Worm (Caenorhabditis elegans): Measurements from ENCODE around the gene ugt-45.

Gene ugt-45

DNA sequence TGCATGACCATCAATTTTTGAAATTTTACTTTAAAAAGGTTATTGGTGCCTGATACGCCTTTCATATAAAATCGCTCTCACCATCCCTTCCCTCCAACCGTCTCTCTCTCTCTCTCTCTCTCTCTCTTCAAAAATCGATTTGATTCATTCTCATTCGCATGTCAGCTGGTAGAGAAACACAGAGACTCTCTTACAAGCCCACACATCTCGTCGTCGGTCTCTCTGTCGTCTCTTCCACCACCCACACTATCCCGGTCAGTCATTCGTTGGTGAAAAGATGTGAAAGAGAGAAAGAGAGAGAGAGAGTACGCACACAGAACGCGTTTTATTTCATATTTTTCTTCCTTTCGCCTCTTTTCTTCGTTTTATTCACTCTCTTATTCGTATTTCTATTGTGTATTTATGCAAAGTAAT is 8.5 kb downstream of the ugt-45 start (continued):
- TF ChIP-seq cebp-1 (GFP tag; IDR thresholded peaks at IDR 0.05) (no peak), cebp-1 (tag; optimal IDR thresholded peaks at IDR 0.05) (peak; percentile 79), mcd-1 (GFP tag; IDR thresholded peaks at IDR 0.05) (peak; percentile 67), ztf-26 (tag; optimal IDR thresholded peaks at IDR 0.05) (peak; percentile 20), nhr-80 (tag; optimal IDR thresholded peaks at IDR 0.05) (peak; percentile 48), rcor-1 (GFP tag; IDR thresholded peaks at IDR 0.05) (peak; percentile 48), zfh-2 (GFP tag; conservative IDR thresholded peaks at IDR 0.05) (peak; percentile 71), pha-4 (tag; optimal IDR thresholded peaks at IDR 0.05) (peak; percentile 9), dpl-1 (GFP tag; optimal IDR thresholded peaks at IDR 0.05) (no peak), Y53G8AR.9 (GFP tag; conservative IDR thresholded peaks at IDR 0.05) (no peak), dox-1 (GFP tag; IDR thresholded peaks at IDR 0.05) (peak; percentile 67; the same call in 1 of the 2 replicates), aptf-3 (GFP tag; IDR thresholded peaks at IDR 0.05) (no peak), sdz-38 (tag; optimal IDR thresholded peaks at IDR 0.05) (no peak), K12H6.12 (tag; optimal IDR thresholded peaks at IDR 0.05) (peak; percentile 72), ceh-40 (GFP tag; IDR thresholded peaks at IDR 0.05) (no peak), fkh-3 (tag; optimal IDR thresholded peaks at IDR 0.05) (no peak), mel-28 (tag; optimal IDR thresholded peaks at IDR 0.05; ENCODE audit: borderline replicate concordance) (no peak), ets-4 (GFP tag; optimal IDR thresholded peaks at IDR 0.05) (peak; percentile 78), nfyb-1 (GFP tag; IDR thresholded peaks at IDR 0.05) (peak; percentile 25; the same call in 1 of the 2 replicates)

DNA sequence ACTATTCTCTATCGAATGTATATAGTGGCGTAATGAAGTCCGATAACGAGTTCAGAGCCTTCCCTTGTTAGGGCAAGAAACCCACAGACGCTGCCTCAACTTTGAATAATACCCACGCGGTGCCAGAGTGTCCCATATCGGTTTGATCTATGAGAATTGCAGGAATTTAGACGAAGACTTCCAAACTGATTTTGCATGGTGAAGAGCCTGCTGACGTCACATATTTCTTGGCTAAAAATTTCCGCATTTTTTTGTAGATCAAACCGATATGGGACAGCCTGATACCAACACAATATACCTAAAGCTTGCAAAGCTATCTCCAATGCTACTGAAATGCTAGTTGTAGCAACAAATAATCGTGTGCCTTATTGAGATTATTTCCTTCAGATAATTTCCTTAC is 9.0 kb downstream of the ugt-45 start:
- TF ChIP-seq F39B2.1 (GFP tag; IDR thresholded peaks at IDR 0.05) = no peak
- no peak for TF ChIP-seq hlh-12 (tag; optimal IDR thresholded peaks at IDR 0.05)
- no peak for TF ChIP-seq F55B11.4 (tag; optimal IDR thresholded peaks at IDR 0.05; ENCODE audit: borderline replicate concordance, insufficient read depth)
- no peak for TF ChIP-seq cebp-2 (GFP tag; IDR thresholded peaks at IDR 0.05)
- no peak for TF ChIP-seq tbx-9 (tag; optimal IDR thresholded peaks at IDR 0.05; ENCODE audit: borderline replicate concordance)
- TF ChIP-seq hrde-1 (tag; optimal IDR thresholded peaks at IDR 0.05; ENCODE audit: borderline replicate concordance) = no peak
- no peak for TF ChIP-seq bed-1 (GFP tag; IDR thresholded peaks at IDR 0.05)
- TF ChIP-seq nhr-80 (tag; optimal IDR thresholded peaks at IDR 0.05) = no peak
- TF ChIP-seq ceh-40 (GFP tag; IDR thresholded peaks at IDR 0.05) = no peak
- no peak for TF ChIP-seq hlh-26 (GFP tag; conservative IDR thresholded peaks at IDR 0.05)
- TF ChIP-seq lir-1 (GFP tag; conservative IDR thresholded peaks at IDR 0.05) = no peak
- TF ChIP-seq C17E4.6 (GFP tag; IDR thresholded peaks at IDR 0.05) = no peak

DNA sequence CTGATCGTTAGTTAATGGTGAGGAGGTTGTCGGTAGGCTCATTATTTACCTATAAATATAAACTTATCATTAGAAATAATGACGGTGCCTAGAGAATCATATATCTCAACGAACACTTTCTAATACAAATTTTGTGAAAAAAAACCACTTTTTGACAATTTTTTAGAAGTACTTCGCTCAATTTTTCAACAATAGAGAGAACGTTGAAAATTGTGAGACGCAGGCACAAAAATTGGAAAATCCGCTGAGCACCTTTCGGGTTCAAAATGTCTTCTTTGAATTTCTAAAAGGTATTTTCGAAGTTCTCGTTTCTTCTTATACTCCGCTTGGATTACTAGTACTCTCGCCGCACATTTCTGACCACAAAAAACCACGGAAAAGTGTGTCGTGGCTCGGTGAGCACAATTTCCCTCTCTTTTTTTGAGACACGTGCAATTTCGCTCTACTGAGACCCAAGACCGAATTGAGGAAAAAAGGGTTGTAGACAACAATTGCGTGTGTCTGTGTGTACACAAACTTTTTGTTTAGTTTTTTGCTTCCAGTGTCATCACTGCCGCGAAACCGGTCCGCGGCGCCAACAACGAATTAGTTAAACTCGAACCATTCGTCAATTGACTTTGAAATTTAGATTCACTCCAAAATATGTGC is 9.9 kb downstream of the ugt-45 start, which contains the start of gene nape-1:
Gene nape-1, minus strand, starts transcription at position 51 of the 648 bp plus-strand sequence.
- TF ChIP-seq C06A6.2 (GFP tag; conservative IDR thresholded peaks at IDR 0.05) = no peak
- TF ChIP-seq madf-8 (GFP tag; conservative IDR thresholded peaks at IDR 0.05) = no peak
- TF ChIP-seq madf-6 (GFP tag; IDR thresholded peaks at IDR 0.05) = no peak
- TF ChIP-seq lin-26 (GFP tag; IDR thresholded peaks at IDR 0.05) = 0 out of 2 replicates have a peak, but pooled peaks have one; percentile 22
- TF ChIP-seq F23B12.7 (tag; optimal IDR thresholded peaks at IDR 0.05; ENCODE audit: insufficient read depth) = no peak
- no peak for TF ChIP-seq hmg-20 (GFP tag; IDR thresholded peaks at IDR 0.05)
- no peak for TF ChIP-seq nfyb-1 (GFP tag; IDR thresholded peaks at IDR 0.05)
- TF ChIP-seq let-607 (tag; optimal IDR thresholded peaks at IDR 0.05) = peak; percentile 6 to 7
- no peak for TF ChIP-seq egrh-3 (GFP tag; IDR thresholded peaks at IDR 0.05)
- no peak for TF ChIP-seq ccch-3 (GFP tag; optimal IDR thresholded peaks at IDR 0.05)
- no peak for TF ChIP-seq lsl-1 (GFP tag; optimal IDR thresholded peaks at IDR 0.05)
- no peak for TF ChIP-seq aptf-2 (GFP tag; conservative IDR thresholded peaks at IDR 0.05)
- TF ChIP-seq C17E4.6 (GFP tag; IDR thresholded peaks at IDR 0.05) = no peak
- TF ChIP-seq cebp-1 (GFP tag; IDR thresholded peaks at IDR 0.05) = no peak
- peak; percentile 25 for TF ChIP-seq cebp-1 (tag; optimal IDR thresholded peaks at IDR 0.05)
- TF ChIP-seq T26A5.8 (tag; optimal IDR thresholded peaks at IDR 0.05) = no peak
- no peak for TF ChIP-seq F55B11.4 (tag; optimal IDR thresholded peaks at IDR 0.05; ENCODE audit: borderline replicate concordance, insufficient read depth)
- TF ChIP-seq ztf-25 (GFP tag; IDR thresholded peaks at IDR 0.05) = no peak
- no peak for TF ChIP-seq B0035.1 (tag; optimal IDR thresholded peaks at IDR 0.05)
- no peak for TF ChIP-seq Y67H2A.10 (GFP tag; conservative IDR thresholded peaks at IDR 0.05)
- TF ChIP-seq lin-40 (tag; optimal IDR thresholded peaks at IDR 0.05) = peak; percentile 23
- TF ChIP-seq nhr-27 (tag; optimal IDR thresholded peaks at IDR 0.05) = no peak
